Fruit fly (Drosophila melanogaster) whole organism, prepupa: Measurements from ENCODE around the gene Lint-1.

Source experiments
- CG10631 ChIP-seq: fragments of 200-800 bp; sonication (Bioruptor generic); optimal IDR thresholded peaks from 2 replicates; lab custom pipeline; 2016; ENCODE audit warnings: missing biosample characterization, missing genetic modification characterization
- CG10669 ChIP-seq: fragments of 200-800 bp; sonication (Bioruptor generic); optimal IDR thresholded peaks from 3 replicates; lab custom pipeline; 2018; ENCODE audit warnings: missing biosample characterization, mild to moderate bottlenecking, missing genetic modification characterization, moderate library complexity
- CG11294 ChIP-seq: fragments of 200-800 bp; sonication (Bioruptor generic); IDR thresholded peaks from 2 replicates; pipeline ENCODE4 v1.3.6; 2022; ENCODE audit warnings: missing biosample characterization, missing genetic modification characterization
- CG11762 ChIP-seq: fragments of 200-800 bp; sonication (Bioruptor generic); optimal IDR thresholded peaks from 3 replicates; lab custom pipeline; 2016; ENCODE audit warnings: missing biosample characterization, missing genetic modification characterization; ENCODE audit not compliant: insufficient read depth
- CG11902 ChIP-seq: fragments of 200-800 bp; sonication (Bioruptor generic); optimal IDR thresholded peaks from 3 replicates; lab custom pipeline; 2016; ENCODE audit warnings: missing biosample characterization, missing genetic modification characterization
- CG15336 ChIP-seq: fragments of 200-800 bp; sonication (Bioruptor generic); IDR thresholded peaks from 2 replicates; pipeline ENCODE4 v1.3.6; 2022; ENCODE audit warnings: missing biosample characterization, missing genetic modification characterization
- CG1621 ChIP-seq: fragments of 200-800 bp; sonication (Bioruptor generic); optimal IDR thresholded peaks from 3 replicates; lab custom pipeline; 2018; ENCODE audit warnings: missing biosample characterization, mild to moderate bottlenecking, missing genetic modification characterization
- CG16779 ChIP-seq: fragments of 200-800 bp; sonication (Bioruptor generic); optimal IDR thresholded peaks from 3 replicates; lab custom pipeline; 2017; ENCODE audit warnings: missing biosample characterization, mild to moderate bottlenecking, missing genetic modification characterization
- CG31627 ChIP-seq: fragments of 200-800 bp; sonication (Bioruptor generic); optimal IDR thresholded peaks from 3 replicates; lab custom pipeline; 2016; ENCODE audit warnings: missing biosample characterization, missing genetic modification characterization
- CG32006 ChIP-seq: fragments of 200-800 bp; sonication (Bioruptor generic); optimal IDR thresholded peaks from 3 replicates; lab custom pipeline; 2017; ENCODE audit warnings: missing biosample characterization, mild to moderate bottlenecking, missing genetic modification characterization
- CG3919 ChIP-seq: fragments of 200-800 bp; sonication (Bioruptor generic); optimal IDR thresholded peaks from 3 replicates; lab custom pipeline; 2016; ENCODE audit warnings: missing biosample characterization, missing genetic modification characterization
- CG6163 ChIP-seq: fragments of 200-800 bp; sonication (Bioruptor generic); IDR thresholded peaks from 3 replicates; pipeline ENCODE4 v1.3.6; 2022; ENCODE audit warnings: missing biosample characterization, missing genetic modification characterization
- CG6276 ChIP-seq: fragments of 200-800 bp; sonication (Bioruptor generic); optimal IDR thresholded peaks from 2 replicates; lab custom pipeline; 2017; ENCODE audit warnings: missing biosample characterization, mild to moderate bottlenecking, missing genetic modification characterization
- CG6792 ChIP-seq: fragments of 200-800 bp; sonication (Bioruptor generic); optimal IDR thresholded peaks from 3 replicates; lab custom pipeline; 2016; ENCODE audit warnings: missing biosample characterization, missing genetic modification characterization
- CG6808 ChIP-seq: fragments of 200-800 bp; sonication (Bioruptor generic); optimal IDR thresholded peaks from 3 replicates; lab custom pipeline; 2017; ENCODE audit warnings: missing biosample characterization, missing genetic modification characterization, mild to moderate bottlenecking, moderate library complexity, missing genetic modification reagents
- CG7368 ChIP-seq: fragments of 200-800 bp; sonication (Bioruptor generic); optimal IDR thresholded peaks from 3 replicates; lab custom pipeline; 2016; ENCODE audit warnings: missing biosample characterization, missing genetic modification characterization
- CG8119 ChIP-seq: fragments of 200-800 bp; sonication (Bioruptor generic); IDR thresholded peaks from 3 replicates; pipeline ENCODE4 v1.3.6; 2022; ENCODE audit warnings: missing biosample characterization, missing genetic modification characterization
- CG8319 ChIP-seq: fragments of 200-800 bp; sonication (Bioruptor generic); optimal IDR thresholded peaks from 3 replicates; lab custom pipeline; 2016; ENCODE audit warnings: missing biosample characterization, missing genetic modification characterization
- CG8632 ChIP-seq: fragments of 200-800 bp; sonication (Bioruptor generic); optimal IDR thresholded peaks from 3 replicates; lab custom pipeline; 2016; ENCODE audit warnings: missing biosample characterization, missing genetic modification characterization
- Eip78C ChIP-seq: fragments of 200-800 bp; sonication (Bioruptor generic); peaks from one replicate; lab custom pipeline; 2016; ENCODE audit warnings: missing biosample characterization, missing genetic modification characterization
- Ets21C ChIP-seq: fragments of 200-800 bp; sonication (Bioruptor generic); optimal IDR thresholded peaks from 3 replicates; lab custom pipeline; 2016; ENCODE audit warnings: missing biosample characterization, missing genetic modification characterization
- Gug ChIP-seq: fragments of 200-800 bp; sonication (Bioruptor generic); IDR thresholded peaks from 2 replicates; pipeline ENCODE4 v1.3.6; 2022; ENCODE audit warnings: missing biosample characterization, missing genetic modification characterization
- Hr38 ChIP-seq: sonication (Bioruptor generic); optimal IDR thresholded peaks from 2 replicates; lab custom pipeline; 2016; ENCODE audit warnings: missing biosample characterization, missing genetic modification characterization
- Hr4 ChIP-seq: fragments of 200-800 bp; sonication (Bioruptor generic); optimal IDR thresholded peaks from 3 replicates; lab custom pipeline; 2016; ENCODE audit warnings: missing biosample characterization, missing genetic modification characterization
- Lpt ChIP-seq: fragments of 200-800 bp; sonication (Bioruptor generic); optimal IDR thresholded peaks from 3 replicates; lab custom pipeline; 2016; ENCODE audit warnings: missing biosample characterization, missing genetic modification characterization
- Met ChIP-seq: fragments of 200-800 bp; sonication (Bioruptor generic); optimal IDR thresholded peaks from 3 replicates; lab custom pipeline; 2016; ENCODE audit warnings: missing biosample characterization, missing genetic modification characterization
- OdsH ChIP-seq: fragments of 200-800 bp; sonication (Bioruptor generic); optimal IDR thresholded peaks from 3 replicates; lab custom pipeline; 2016; ENCODE audit warnings: missing biosample characterization, missing genetic modification characterization
- Sox102F ChIP-seq: fragments of 200-800 bp; sonication (Bioruptor generic); optimal IDR thresholded peaks from 2 replicates; lab custom pipeline; 2016; ENCODE audit warnings: missing biosample characterization, mild to moderate bottlenecking, missing genetic modification characterization
- Sox14 ChIP-seq: fragments of 200-800 bp; sonication (Bioruptor generic); optimal IDR thresholded peaks from 3 replicates; lab custom pipeline; 2016; ENCODE audit warnings: missing biosample characterization, missing genetic modification characterization
- achi ChIP-seq: fragments of 200-800 bp; sonication (Bioruptor generic); optimal IDR thresholded peaks from 3 replicates; lab custom pipeline; 2016; ENCODE audit warnings: missing biosample characterization, missing genetic modification characterization
- acj6 ChIP-seq: fragments of 200-800 bp; sonication (Bioruptor generic); optimal IDR thresholded peaks from 3 replicates; lab custom pipeline; 2016; ENCODE audit warnings: missing biosample characterization, missing genetic modification characterization
- cyc ChIP-seq: fragments of 200-800 bp; sonication (Bioruptor generic); optimal IDR thresholded peaks from 3 replicates; lab custom pipeline; 2016; ENCODE audit warnings: missing biosample characterization, missing genetic modification characterization
- dac ChIP-seq: fragments of 200-800 bp; sonication (Bioruptor generic); optimal IDR thresholded peaks from 2 replicates; lab custom pipeline; 2017; ENCODE audit warnings: missing biosample characterization, mild to moderate bottlenecking, missing genetic modification characterization
- dsx ChIP-seq: fragments of 200-800 bp; optimal IDR thresholded peaks from 3 replicates; lab custom pipeline; 2019; ENCODE audit warnings: missing biosample characterization, mild to moderate bottlenecking, missing genetic modification characterization, moderate library complexity; ENCODE audit not compliant: poor library complexity, severe bottlenecking
- eg ChIP-seq: fragments of 200-800 bp; sonication (Bioruptor generic); IDR thresholded peaks from 3 replicates; pipeline ENCODE4 v1.3.6; 2022; ENCODE audit warnings: missing biosample characterization, missing genetic modification characterization
- fd59A ChIP-seq: fragments of 200-800 bp; sonication (Bioruptor generic); optimal IDR thresholded peaks from 2 replicates; lab custom pipeline; 2017; ENCODE audit warnings: missing biosample characterization, mild to moderate bottlenecking, missing genetic modification characterization, missing genetic modification reagents
- fd85E ChIP-seq: fragments of 200-800 bp; sonication (Bioruptor generic); optimal IDR thresholded peaks from 3 replicates; lab custom pipeline; 2016; ENCODE audit warnings: missing biosample characterization, missing genetic modification characterization
- lz ChIP-seq: fragments of 200-800 bp; sonication (Bioruptor generic); optimal IDR thresholded peaks from 3 replicates; lab custom pipeline; 2016; ENCODE audit warnings: missing biosample characterization, missing genetic modification characterization
- pdm3 ChIP-seq: fragments of 200-800 bp; sonication (Bioruptor generic); optimal IDR thresholded peaks from 3 replicates; lab custom pipeline; 2016; ENCODE audit warnings: missing biosample characterization, missing genetic modification characterization
- spab ChIP-seq: fragments of 200-800 bp; sonication (Bioruptor generic); optimal IDR thresholded peaks from 2 replicates; lab custom pipeline; 2017; ENCODE audit warnings: missing biosample characterization, mild to moderate bottlenecking, missing genetic modification characterization, missing genetic modification reagents
- ss ChIP-seq, 2 experiments: fragments of 200-800 bp; sonication (Bioruptor generic); optimal IDR thresholded peaks; 2 replicates in 1 of 2; 3 replicates in 1 of 2; lab custom pipeline; 2017 to 2018; ENCODE audit warnings: mild to moderate bottlenecking in 2 of 2, missing biosample characterization in 2 of 2, missing genetic modification characterization in 2 of 2, moderate library complexity in 1 of 2
- topi ChIP-seq: fragments of 200-800 bp; sonication (Bioruptor generic); optimal IDR thresholded peaks from 3 replicates; lab custom pipeline; 2016; ENCODE audit warnings: missing biosample characterization, missing genetic modification characterization

Gene Lint-1

dm6 chrX:11140163-11140562 lies 9.0 kb upstream of the Lint-1 start, which contains the start of gene ssp7:
Gene ssp7 (minus strand): TSS chrX:11140263.
- no peak for TF ChIP-seq Sox102F
- TF ChIP-seq CG6792 (GFP tag; lab: Kevin White, UChicago): no peak
- no peak for TF ChIP-seq Hr4 (GFP tag; lab: Kevin White, UChicago)
- no peak for TF ChIP-seq CG10631 (GFP tag; lab: Kevin White, UChicago)
- TF ChIP-seq CG10669 (GFP tag; lab: Kevin White, UChicago): no peak

- TF ChIP-seq Met (GFP tag; lab: Kevin White, UChicago): peak; percentile 4
- TF ChIP-seq Eip78C (GFP tag; lab: Kevin White, UChicago): peak; percentile 68
- no peak for TF ChIP-seq CG15336 (GFP tag; lab: Robert Waterston, UW)
These were observed 7.1 kb upstream of the Lint-1 start, which contains the start of the genes CG15199 and CG15202 for dm6 chrX:11141785-11142591. Gene CG15199 (minus strand): TSS chrX:11141835. Gene CG15202 (plus strand): TSS chrX:11142541.

dm6 chrX:11143820-11144219 lies 5.3 kb upstream of the Lint-1 start, which contains the start of gene CG15201:
Gene CG15201 (plus strand): TSS chrX:11144120.
- TF ChIP-seq CG6163: no peak
- no peak for TF ChIP-seq CG31627 (GFP tag; lab: Kevin White, UChicago)
- no peak for TF ChIP-seq acj6 (GFP tag; lab: Kevin White, UChicago)
- no peak for TF ChIP-seq pdm3 (GFP tag; lab: Kevin White, UChicago)
- TF ChIP-seq Ets21C: no peak

dm6 chrX:11144575-11144974 lies 4.5 kb upstream of the Lint-1 start:
- TF ChIP-seq CG8119: no peak
- TF ChIP-seq CG8319 (GFP tag; lab: Kevin White, UChicago): no peak

dm6 chrX:11146598-11147176 lies 2.4 kb upstream of the Lint-1 start:
- TF ChIP-seq Gug (GFP tag; lab: Robert Waterston, UW): 0 out of 2 replicates have a peak, but pooled peaks have one; percentile 9
- TF ChIP-seq Hr38 (GFP tag; lab: Kevin White, UChicago): no peak
- peak; percentile 37 for TF ChIP-seq CG3919 (GFP tag; lab: Kevin White, UChicago)
- TF ChIP-seq CG11762 (GFP tag; lab: Kevin White, UChicago): no peak
- peak; percentile 7 for TF ChIP-seq OdsH (GFP tag; lab: Kevin White, UChicago)
- TF ChIP-seq CG11294 (GFP tag; lab: Robert Waterston, UW): no peak
- TF ChIP-seq CG7368 (GFP tag; lab: Kevin White, UChicago): peak; percentile 30
- TF ChIP-seq CG1621: no peak
- no peak for TF ChIP-seq fd59A (GFP tag; lab: Kevin White, UChicago)
- TF ChIP-seq CG10669 (GFP tag; lab: Kevin White, UChicago): peak; percentile 44
- TF ChIP-seq achi (GFP tag; lab: Kevin White, UChicago): peak; percentile 14
- no peak for TF ChIP-seq CG6808 (GFP tag; lab: Kevin White, UChicago)
- peak; percentile 51 for TF ChIP-seq topi (GFP tag; lab: Kevin White, UChicago)
- no peak for TF ChIP-seq dac (GFP tag; lab: Kevin White, UChicago)
- TF ChIP-seq ss (GFP tag; optimal IDR thresholded peaks at IDR 0.05; lab: Kevin White, UChicago): peak in 1 of 2 experiments; percentile 61
- TF ChIP-seq dsx (GFP tag; lab: Kevin White, UChicago): peak; percentile 44
- TF ChIP-seq CG11902 (GFP tag; lab: Kevin White, UChicago): no peak
- no peak for TF ChIP-seq fd85E (GFP tag; lab: Kevin White, UChicago)
- no peak for TF ChIP-seq CG8632 (GFP tag; lab: Kevin White, UChicago)
- peak; percentile 30 for TF ChIP-seq CG32006
- no peak for TF ChIP-seq Lpt (GFP tag; lab: Kevin White, UChicago)
- TF ChIP-seq CG6276 (GFP tag; lab: Kevin White, UChicago): no peak
- TF ChIP-seq eg: peak; percentile 76
- no peak for TF ChIP-seq CG16779
- TF ChIP-seq CG8119: peak; percentile 33; the same call in 1 of the 3 replicates
- TF ChIP-seq Sox102F: peak; percentile 20
- TF ChIP-seq Sox14 (GFP tag; lab: Kevin White, UChicago): peak; percentile 7
- TF ChIP-seq cyc: peak; percentile 1
- TF ChIP-seq CG10631 (GFP tag; lab: Kevin White, UChicago): no peak
- TF ChIP-seq spab (GFP tag; lab: Kevin White, UChicago): no peak
- TF ChIP-seq lz (GFP tag; lab: Kevin White, UChicago): peak; percentile 15
